Worm (Caenorhabditis elegans): ENCODE results near the gene srx-42.

DNA sequence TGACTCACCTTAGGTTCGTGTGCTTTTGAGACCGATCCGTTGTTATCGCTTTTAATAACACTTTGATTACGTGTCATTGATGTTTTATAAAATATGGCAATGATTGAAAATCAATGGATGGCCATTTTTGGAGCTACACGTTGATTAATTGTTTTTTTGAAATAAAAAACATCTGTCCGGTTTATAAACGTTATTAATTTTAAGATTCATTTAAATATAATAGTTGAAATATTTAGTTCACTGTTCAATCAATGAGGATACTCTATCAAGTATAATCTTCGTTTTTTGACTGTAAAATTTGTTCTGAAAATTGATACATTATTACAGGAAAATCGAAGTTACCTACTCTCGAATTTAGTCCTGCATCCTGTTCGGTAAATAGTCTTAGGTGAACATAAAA lies 37.4 kb downstream of the srx-42 start, which contains the start of gene R10D12.10:
- TF ChIP-seq pha-4 (tag; optimal IDR thresholded peaks at IDR 0.05), result no peak
- no peak for TF ChIP-seq syd-9 (tag; optimal IDR thresholded peaks at IDR 0.05)
- TF ChIP-seq ets-4 (tag; optimal IDR thresholded peaks at IDR 0.05), result no peak
- no peak for TF ChIP-seq K02D7.2 (tag; optimal IDR thresholded peaks at IDR 0.05)
- no peak for TF ChIP-seq pag-3 (tag; optimal IDR thresholded peaks at IDR 0.05; ENCODE audit: borderline replicate concordance)
- no peak for TF ChIP-seq ama-1 (optimal IDR thresholded peaks at IDR 0.05)
- no peak for TF ChIP-seq zip-5 (tag; optimal IDR thresholded peaks at IDR 0.05)
- TF ChIP-seq tbx-2 (tag; optimal IDR thresholded peaks at IDR 0.05), result no peak
- TF ChIP-seq pha-2 (tag; optimal IDR thresholded peaks at IDR 0.05), result no peak
